Fruit fly (Drosophila melanogaster): Measurements from ENCODE around the gene CG4020.

- no peak for TF ChIP-seq CG8478 (optimal IDR thresholded peaks at IDR 0.05)
- TF ChIP-seq CTCF (optimal IDR thresholded peaks at IDR 0.05), result no peak
These were observed 9.6 kb downstream of the CG4020 start for dm6 chrX:5914992-5915751.

Measured in S2 (cell line).